Worm (Caenorhabditis elegans): ENCODE data around the gene cpg-19.

cpg-19 gene

DNA sequence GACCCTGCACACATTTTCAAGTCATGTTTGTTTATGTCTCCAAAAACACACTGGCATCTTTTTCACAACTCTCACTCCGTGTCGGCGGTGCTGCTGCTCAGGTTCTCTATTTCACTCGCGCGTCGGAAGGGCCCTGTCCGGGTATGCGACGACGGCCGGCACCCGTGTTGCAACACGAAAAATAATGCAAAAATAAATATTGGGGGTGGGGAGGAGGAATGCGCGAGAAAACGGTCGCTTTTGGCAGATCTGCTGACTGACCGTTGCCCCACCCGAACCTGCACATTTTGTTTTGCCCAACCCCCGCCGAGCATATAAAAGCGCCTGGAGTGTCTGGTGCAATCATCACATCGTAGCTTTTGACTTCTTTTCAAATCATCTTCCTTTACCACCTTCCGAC lies at the start of gene cpg-19:
Gene cpg-19 (plus strand): TSS at position 341 of the 400 bp plus-strand sequence.
- TF ChIP-seq cog-1 (tag; optimal IDR thresholded peaks at IDR 0.05): no peak
- no peak for TF ChIP-seq ref-1 (GFP tag; conservative IDR thresholded peaks at IDR 0.05)
- TF ChIP-seq klf-2 (GFP tag; conservative IDR thresholded peaks at IDR 0.05): no peak
- no peak for TF ChIP-seq ztf-23 (GFP tag; IDR thresholded peaks at IDR 0.05)
- TF ChIP-seq tab-1 (GFP tag; IDR thresholded peaks at IDR 0.05): no peak

DNA sequence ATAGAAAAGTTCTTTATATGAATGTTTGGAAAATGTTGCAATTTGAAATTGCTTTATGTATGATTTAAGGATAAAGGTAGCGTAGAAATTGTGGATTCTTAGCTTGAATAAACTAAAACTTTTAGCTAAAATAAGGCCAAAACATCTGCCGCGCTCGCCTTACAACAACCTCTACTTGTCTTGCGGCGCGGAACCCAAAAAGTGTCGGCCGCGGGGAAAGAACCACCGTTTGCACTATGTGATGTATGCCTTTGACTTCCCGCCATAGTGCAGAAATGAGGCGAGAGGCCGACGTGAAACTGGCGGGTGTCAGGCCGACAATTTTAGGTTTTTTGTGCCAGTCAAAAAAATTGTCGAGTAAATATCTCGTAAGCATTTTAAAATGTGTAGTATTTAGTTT lies 49.7 kb upstream of the cpg-19 start:
- TF ChIP-seq flt-1 (GFP tag; IDR thresholded peaks at IDR 0.05): no peak
- TF ChIP-seq ztf-29 (GFP tag; IDR thresholded peaks at IDR 0.05): no peak
- no peak for TF ChIP-seq ztf-23 (GFP tag; IDR thresholded peaks at IDR 0.05)
- TF ChIP-seq klf-2 (GFP tag; conservative IDR thresholded peaks at IDR 0.05): no peak
- no peak for TF ChIP-seq tab-1 (GFP tag; IDR thresholded peaks at IDR 0.05)
- no peak for TF ChIP-seq cog-1 (tag; optimal IDR thresholded peaks at IDR 0.05)
- no peak for TF ChIP-seq med-1 (GFP tag; optimal IDR thresholded peaks at IDR 0.05; ENCODE audit: insufficient read depth)
- no peak for TF ChIP-seq ref-1 (GFP tag; conservative IDR thresholded peaks at IDR 0.05)
- no peak for TF ChIP-seq T22C8.4 (GFP tag; IDR thresholded peaks at IDR 0.05)

DNA sequence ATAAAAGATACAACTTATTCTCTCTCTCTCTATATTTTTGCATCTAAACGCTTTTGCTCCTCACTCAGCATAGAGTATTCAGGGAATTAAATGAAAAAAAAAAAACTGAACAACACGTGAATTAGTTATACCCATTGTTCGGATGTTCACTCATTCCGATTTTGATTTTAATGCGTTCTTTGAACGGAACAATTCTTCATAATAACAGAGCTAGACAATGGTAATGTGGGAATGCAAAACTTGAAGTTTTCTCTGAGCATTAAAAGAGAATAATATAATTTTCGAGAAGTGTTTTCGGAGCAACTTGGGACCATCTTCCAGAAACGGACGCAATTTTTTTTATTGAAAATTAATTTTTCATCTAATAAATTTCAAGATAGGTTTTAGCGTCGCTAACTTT lies 47.3 kb upstream of the cpg-19 start:
- TF ChIP-seq ref-1 (GFP tag; conservative IDR thresholded peaks at IDR 0.05) (no peak), ztf-29 (GFP tag; IDR thresholded peaks at IDR 0.05) (no peak), flt-1 (GFP tag; IDR thresholded peaks at IDR 0.05) (no peak), ztf-23 (GFP tag; IDR thresholded peaks at IDR 0.05) (no peak), med-1 (GFP tag; optimal IDR thresholded peaks at IDR 0.05; ENCODE audit: insufficient read depth) (no peak), klf-2 (GFP tag; conservative IDR thresholded peaks at IDR 0.05) (no peak), T22C8.4 (GFP tag; IDR thresholded peaks at IDR 0.05) (no peak), tab-1 (GFP tag; IDR thresholded peaks at IDR 0.05) (no peak)

DNA sequence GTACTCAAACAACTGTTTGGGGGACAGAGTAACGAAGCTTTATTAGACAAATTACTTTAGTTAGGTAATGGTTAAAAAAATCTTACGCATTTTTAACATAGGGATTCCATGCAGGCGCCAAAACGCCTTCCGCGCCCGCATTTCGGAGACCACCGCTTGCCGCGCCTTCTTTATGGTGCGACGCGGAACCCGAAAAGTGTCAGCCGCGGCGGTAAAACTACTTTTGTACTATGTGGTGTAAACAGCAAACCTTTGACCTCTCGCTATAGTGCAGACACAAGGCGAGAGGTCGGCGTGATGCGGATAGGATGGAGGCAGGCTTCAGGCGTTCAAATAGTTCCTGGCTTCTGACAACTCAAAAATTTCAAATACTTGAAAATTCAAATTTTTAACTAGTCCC lies 46.3 kb upstream of the cpg-19 start:
- TF ChIP-seq flt-1 (GFP tag; IDR thresholded peaks at IDR 0.05) (no peak), ztf-29 (GFP tag; IDR thresholded peaks at IDR 0.05) (no peak), T22C8.4 (GFP tag; IDR thresholded peaks at IDR 0.05) (no peak), ztf-23 (GFP tag; IDR thresholded peaks at IDR 0.05) (no peak), cog-1 (tag; optimal IDR thresholded peaks at IDR 0.05) (no peak), klf-2 (GFP tag; conservative IDR thresholded peaks at IDR 0.05) (no peak), med-1 (GFP tag; optimal IDR thresholded peaks at IDR 0.05; ENCODE audit: insufficient read depth) (no peak), ref-1 (GFP tag; conservative IDR thresholded peaks at IDR 0.05) (no peak), tab-1 (GFP tag; IDR thresholded peaks at IDR 0.05) (no peak)

DNA sequence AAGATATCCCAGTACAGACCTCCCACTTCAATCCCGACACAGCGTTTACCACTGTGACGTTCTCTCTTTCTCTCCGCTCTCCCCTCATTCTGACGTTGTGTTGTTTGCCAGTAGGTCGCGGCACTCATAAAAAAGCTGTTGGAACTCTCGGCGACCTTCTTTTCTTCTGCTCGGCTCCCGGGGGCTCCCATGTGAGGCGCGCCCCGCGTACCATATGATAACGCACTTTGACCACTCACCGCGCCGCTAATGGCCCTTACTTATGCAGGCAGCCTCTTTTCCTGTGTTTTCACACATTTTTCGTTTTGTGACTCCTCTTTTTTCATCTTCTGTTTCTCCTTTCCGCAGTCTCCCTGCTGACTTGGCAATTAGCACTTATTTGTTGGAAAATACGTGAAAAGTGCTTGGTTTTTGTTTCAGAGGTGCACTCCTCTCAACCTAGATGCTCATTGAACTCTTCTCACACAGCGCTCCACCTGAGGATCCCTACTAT lies 42.3 kb upstream of the cpg-19 start, which contains the start of gene ser-1:
Gene ser-1 (plus strand): TSS at position 443 of the 493 bp plus-strand sequence.
- TF ChIP-seq cog-1 (tag; optimal IDR thresholded peaks at IDR 0.05): no peak
- no peak for TF ChIP-seq ztf-23 (GFP tag; IDR thresholded peaks at IDR 0.05)
- no peak for TF ChIP-seq T22C8.4 (GFP tag; IDR thresholded peaks at IDR 0.05)
- no peak for TF ChIP-seq med-1 (GFP tag; optimal IDR thresholded peaks at IDR 0.05; ENCODE audit: insufficient read depth)
- no peak for TF ChIP-seq ref-1 (GFP tag; conservative IDR thresholded peaks at IDR 0.05)
- TF ChIP-seq klf-2 (GFP tag; conservative IDR thresholded peaks at IDR 0.05): no peak
- TF ChIP-seq ztf-29 (GFP tag; IDR thresholded peaks at IDR 0.05): no peak
- TF ChIP-seq flt-1 (GFP tag; IDR thresholded peaks at IDR 0.05): no peak

DNA sequence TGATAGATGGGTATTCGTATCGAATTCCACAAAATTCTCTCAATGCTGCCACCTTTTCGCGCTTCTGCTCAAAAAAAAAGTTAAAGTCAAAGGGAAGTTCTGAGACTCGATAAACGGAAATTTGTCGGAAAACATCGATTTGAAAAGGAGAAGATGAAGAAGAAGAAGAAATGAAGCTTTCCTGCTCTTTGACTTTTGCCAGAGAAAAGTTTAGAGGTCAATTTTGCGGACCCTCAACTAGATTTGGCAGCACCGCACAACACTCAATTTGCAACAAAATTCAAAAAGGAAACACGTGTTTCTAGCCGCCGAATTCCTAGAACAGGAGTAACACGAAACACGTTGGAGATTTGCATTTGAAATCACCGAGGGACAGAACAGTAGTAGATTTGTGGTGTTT lies 33.5 kb upstream of the cpg-19 start:
- TF ChIP-seq med-1 (GFP tag; optimal IDR thresholded peaks at IDR 0.05; ENCODE audit: insufficient read depth): no peak
- TF ChIP-seq ztf-23 (GFP tag; IDR thresholded peaks at IDR 0.05): no peak

DNA sequence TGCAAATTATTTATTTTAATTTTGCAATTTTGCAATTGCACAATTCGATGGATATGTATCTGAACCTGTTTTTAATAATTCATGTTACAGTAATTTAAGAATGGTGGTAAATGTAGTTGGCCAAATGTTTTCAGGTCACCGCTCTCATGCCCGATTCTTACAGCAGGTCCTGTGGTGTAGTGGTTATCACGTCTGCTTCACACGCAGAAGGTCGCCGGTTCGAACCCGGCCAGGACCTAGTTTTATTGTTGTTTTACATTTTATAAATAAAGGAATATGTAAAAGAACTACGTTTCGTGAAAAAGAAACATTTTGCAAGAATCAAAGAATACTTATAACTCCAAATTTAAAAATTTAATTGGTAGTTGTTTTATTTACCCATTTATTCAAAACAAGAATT lies 31.4 kb upstream of the cpg-19 start:
- TF ChIP-seq med-1 (GFP tag; optimal IDR thresholded peaks at IDR 0.05; ENCODE audit: insufficient read depth) (no peak), T22C8.4 (GFP tag; IDR thresholded peaks at IDR 0.05) (no peak), cog-1 (tag; optimal IDR thresholded peaks at IDR 0.05) (no peak), klf-2 (GFP tag; conservative IDR thresholded peaks at IDR 0.05) (no peak), ztf-23 (GFP tag; IDR thresholded peaks at IDR 0.05) (no peak), ztf-29 (GFP tag; IDR thresholded peaks at IDR 0.05) (no peak), flt-1 (GFP tag; IDR thresholded peaks at IDR 0.05) (no peak), ref-1 (GFP tag; conservative IDR thresholded peaks at IDR 0.05) (no peak), tab-1 (GFP tag; IDR thresholded peaks at IDR 0.05) (no peak)

DNA sequence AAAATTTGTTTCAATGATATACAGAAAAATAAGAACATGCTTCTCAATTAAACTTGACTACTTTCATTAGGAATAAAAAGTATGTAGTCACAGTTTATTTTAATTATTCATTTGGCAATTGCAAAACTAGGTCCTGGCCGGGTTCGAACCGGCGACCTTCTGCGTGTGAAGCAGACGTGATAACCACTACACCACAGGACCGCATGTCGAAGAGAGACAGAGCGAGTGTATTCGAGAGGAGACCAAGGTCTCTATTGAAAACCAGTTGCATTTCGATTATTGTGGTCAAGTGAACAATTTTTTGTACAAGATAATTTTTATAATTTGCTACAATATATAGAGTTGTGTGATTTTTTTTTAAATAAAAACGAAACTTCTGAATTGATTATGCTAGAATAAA lies 30.8 kb upstream of the cpg-19 start:
- TF ChIP-seq med-1 (GFP tag; optimal IDR thresholded peaks at IDR 0.05; ENCODE audit: insufficient read depth): peak; percentile 38
- peak; percentile 91 for TF ChIP-seq flt-1 (GFP tag; IDR thresholded peaks at IDR 0.05)
- TF ChIP-seq klf-2 (GFP tag; conservative IDR thresholded peaks at IDR 0.05): peak; percentile 66; the same call in 1 of the 2 replicates
- peak; percentile 76 for TF ChIP-seq ztf-29 (GFP tag; IDR thresholded peaks at IDR 0.05)
- peak; percentile 85 for TF ChIP-seq tab-1 (GFP tag; IDR thresholded peaks at IDR 0.05)
- peak; percentile 88 for TF ChIP-seq ztf-23 (GFP tag; IDR thresholded peaks at IDR 0.05)
- peak; percentile 70 for TF ChIP-seq T22C8.4 (GFP tag; IDR thresholded peaks at IDR 0.05)
- peak; percentile 74 for TF ChIP-seq ref-1 (GFP tag; conservative IDR thresholded peaks at IDR 0.05)
- peak; percentile 80 for TF ChIP-seq cog-1 (tag; optimal IDR thresholded peaks at IDR 0.05)

DNA sequence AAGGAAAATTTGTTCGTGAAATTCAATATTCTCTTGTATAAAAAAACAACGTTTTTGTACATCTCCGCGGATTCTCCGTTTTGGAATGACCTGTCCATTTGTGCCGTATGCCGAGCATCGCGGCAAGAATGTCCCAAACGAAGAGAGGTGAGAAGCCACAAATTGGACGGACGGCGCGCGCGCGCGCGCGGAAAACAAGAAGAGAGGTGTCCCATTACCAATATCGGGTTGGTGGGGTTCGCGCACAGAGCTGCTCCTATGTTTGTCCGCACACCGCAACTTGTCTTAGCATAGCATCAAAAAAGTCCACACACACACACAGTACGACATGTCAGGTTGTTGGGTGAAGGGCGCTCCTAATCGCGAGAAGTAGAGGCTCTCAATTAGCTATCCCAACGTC lies 30.1 kb upstream of the cpg-19 start:
- TF ChIP-seq ref-1 (GFP tag; conservative IDR thresholded peaks at IDR 0.05) (no peak), cog-1 (tag; optimal IDR thresholded peaks at IDR 0.05) (no peak), T22C8.4 (GFP tag; IDR thresholded peaks at IDR 0.05) (no peak), klf-2 (GFP tag; conservative IDR thresholded peaks at IDR 0.05) (no peak), med-1 (GFP tag; optimal IDR thresholded peaks at IDR 0.05; ENCODE audit: insufficient read depth) (no peak), ztf-23 (GFP tag; IDR thresholded peaks at IDR 0.05) (no peak), tab-1 (GFP tag; IDR thresholded peaks at IDR 0.05) (no peak), ztf-29 (GFP tag; IDR thresholded peaks at IDR 0.05) (no peak), flt-1 (GFP tag; IDR thresholded peaks at IDR 0.05) (no peak)

DNA sequence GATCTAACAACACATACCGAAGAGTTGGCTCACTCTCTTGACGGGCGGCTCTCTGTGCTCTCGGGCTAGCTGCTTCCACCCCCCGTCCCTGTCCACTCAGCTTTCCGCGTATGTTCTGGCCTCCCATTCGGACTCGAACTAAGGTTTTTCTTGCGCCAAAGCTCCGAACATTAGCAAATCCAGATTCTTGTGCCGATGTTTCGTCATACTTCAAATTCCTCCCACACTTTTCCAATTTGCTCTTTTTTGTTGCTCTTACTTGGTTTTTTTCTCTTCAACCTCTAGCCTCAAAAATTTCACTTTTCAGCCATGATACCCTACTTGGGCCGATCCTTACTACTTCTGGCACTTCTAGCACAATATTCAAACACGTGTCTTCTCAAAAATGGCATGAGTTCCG lies 26.7 kb upstream of the cpg-19 start, which contains the start of gene cdh-9:
Gene cdh-9 (plus strand): TSS at position 301 of the 400 bp plus-strand sequence.
- TF ChIP-seq cog-1 (tag; optimal IDR thresholded peaks at IDR 0.05) (no peak), ztf-29 (GFP tag; IDR thresholded peaks at IDR 0.05) (no peak), tab-1 (GFP tag; IDR thresholded peaks at IDR 0.05) (no peak), ztf-23 (GFP tag; IDR thresholded peaks at IDR 0.05) (no peak), ref-1 (GFP tag; conservative IDR thresholded peaks at IDR 0.05) (no peak), klf-2 (GFP tag; conservative IDR thresholded peaks at IDR 0.05) (no peak), med-1 (GFP tag; optimal IDR thresholded peaks at IDR 0.05; ENCODE audit: insufficient read depth) (no peak), T22C8.4 (GFP tag; IDR thresholded peaks at IDR 0.05) (no peak), flt-1 (GFP tag; IDR thresholded peaks at IDR 0.05) (no peak)

All from whole organism, midembryonic.